Worm (Caenorhabditis elegans): ENCODE results near the gene F49C12.11.

DNA sequence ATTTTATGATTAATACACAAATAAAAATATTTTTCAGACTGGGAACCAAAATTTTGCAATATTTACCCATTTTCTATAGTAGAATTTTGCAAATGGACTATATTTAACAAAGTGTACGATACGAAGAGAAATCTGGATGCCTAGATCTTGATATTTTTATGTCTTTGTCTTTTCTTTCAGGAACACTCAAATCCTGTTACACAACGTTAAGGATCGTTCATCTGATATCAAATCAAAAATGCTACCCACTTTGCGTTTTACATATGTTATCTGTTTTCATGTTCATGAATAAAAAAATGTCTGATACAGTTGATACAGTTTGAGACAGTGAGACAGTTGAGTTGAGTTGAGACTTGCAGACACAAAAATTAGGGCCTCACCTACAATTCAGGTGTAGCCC lies 22.9 kb upstream of the F49C12.11 start, which contains the start of gene F49C12.1:
- TF ChIP-seq snpc-4 (tag; optimal IDR thresholded peaks at IDR 0.05) (no peak), fkh-10 (GFP tag; optimal IDR thresholded peaks at IDR 0.05) (no peak), lin-15B (tag; optimal IDR thresholded peaks at IDR 0.05) (no peak), ztf-11 (tag; optimal IDR thresholded peaks at IDR 0.05) (no peak), elt-3 (tag; optimal IDR thresholded peaks at IDR 0.05) (no peak), nhr-11 (tag; optimal IDR thresholded peaks at IDR 0.05) (no peak)

Data from whole organism, L3 larva.